Worm (Caenorhabditis elegans) whole organism, L4 larva: Measurements from ENCODE around the gene elo-4.
A peak's percentile ranks its signal among the peaks of the same experiment; 100 is the strongest.

Source experiments
- D1046.2 ChIP-seq: fragments of 200-800 bp; sonication (Bioruptor generic); IDR thresholded peaks from 2 replicates; pipeline ENCODE4 v1.3.6; 2022; ENCODE audit warnings: missing genetic modification characterization, missing compliant biosample characterization
- F37D6.2 ChIP-seq: sonication (generic microtip); optimal IDR thresholded peaks from 2 replicates; lab custom pipeline; 2016; ENCODE audit warnings: mild to moderate bottlenecking, missing genetic modification characterization, missing compliant biosample characterization
- F49E8.2 ChIP-seq: sonication (generic microtip); optimal IDR thresholded peaks from 2 replicates; lab custom pipeline; 2016; ENCODE audit warnings: missing compliant biosample characterization, mild to moderate bottlenecking, missing genetic modification characterization, borderline replicate concordance
- T26A8.4 ChIP-seq: fragments of 200-800 bp; sonication (Bioruptor generic); IDR thresholded peaks from 2 replicates; pipeline ENCODE4 v1.3.6; 2022; ENCODE audit warnings: missing genetic modification characterization, missing compliant biosample characterization
- Y105C5A.15 ChIP-seq: fragments of 200-800 bp; sonication (Bioruptor generic); IDR thresholded peaks from 2 replicates; pipeline ENCODE4 v1.3.6; 2022; ENCODE audit warnings: missing genetic modification characterization, missing compliant biosample characterization
- ZK546.5 ChIP-seq, 2 experiments: sonication (generic microtip); optimal IDR thresholded peaks; 2 replicates each; lab custom pipeline; 2017; ENCODE audit warnings: missing biosample characterization in 2 of 2, missing genetic modification characterization in 2 of 2
- aha-1 ChIP-seq: fragments of 150-350 bp; peaks from one replicate; lab custom pipeline; 2014; ENCODE audit warnings: missing biosample characterization, missing genetic modification characterization
- ama-1 ChIP-seq: fragments of 150-350 bp; optimal IDR thresholded peaks from 2 replicates; lab custom pipeline; 2014; ENCODE audit warnings: inconsistent platforms, mixed read lengths
- arid-1 ChIP-seq: fragments of 200-800 bp; sonication (Bioruptor generic); conservative IDR thresholded peaks from 2 replicates; pipeline ENCODE4 v1.3.6; 2022; ENCODE audit warnings: missing genetic modification reagents, missing genetic modification characterization, missing compliant biosample characterization
- ceh-82 ChIP-seq: sonication (generic microtip); optimal IDR thresholded peaks from 2 replicates; lab custom pipeline; 2017; ENCODE audit warnings: missing biosample characterization, missing genetic modification characterization
- daf-16 ChIP-seq, 3 experiments: sonication (generic microtip); optimal IDR thresholded peaks; 2 replicates each; lab custom pipeline; 2016 to 2017; ENCODE audit warnings: missing genetic modification characterization in 3 of 3, missing genetic modification reagents in 3 of 3, mild to moderate bottlenecking in 2 of 3, missing compliant biosample characterization in 2 of 3, missing biosample characterization in 1 of 3, moderate library complexity in 1 of 3
- dpl-1 ChIP-seq: fragments of 150-350 bp; optimal IDR thresholded peaks from 2 replicates; lab custom pipeline; 2014; ENCODE audit warnings: missing biosample characterization, missing genetic modification reagents, missing genetic modification characterization
- dve-1 ChIP-seq: sonication (generic microtip); optimal IDR thresholded peaks from 2 replicates; lab custom pipeline; 2017; ENCODE audit warnings: antibody characterized with exemption, mild to moderate bottlenecking, missing genetic modification characterization, missing compliant biosample characterization; ENCODE audit not compliant: insufficient read depth
- egl-27 ChIP-seq: sonication (generic microtip); optimal IDR thresholded peaks from 3 replicates; lab custom pipeline; 2017; ENCODE audit warnings: missing biosample characterization, missing genetic modification reagents, missing genetic modification characterization
- gei-8 ChIP-seq: fragments of 200-800 bp; sonication (Bioruptor generic); optimal IDR thresholded peaks from 2 replicates; lab custom pipeline; 2018; ENCODE audit warnings: mild to moderate bottlenecking, missing genetic modification characterization, missing compliant biosample characterization
- lim-7 ChIP-seq: fragments of 200-800 bp; sonication (Bioruptor generic); IDR thresholded peaks from 2 replicates; pipeline ENCODE4 v1.3.6; 2022; ENCODE audit warnings: missing genetic modification characterization, missing compliant biosample characterization
- lin-1 ChIP-seq: fragments of 200-800 bp; sonication (Bioruptor generic); IDR thresholded peaks from 2 replicates; pipeline ENCODE4 v1.3.6; 2022; ENCODE audit warnings: missing genetic modification reagents, missing genetic modification characterization, missing compliant biosample characterization
- lin-13 ChIP-seq: fragments of 150-350 bp; optimal IDR thresholded peaks from 2 replicates; lab custom pipeline; 2014; ENCODE audit warnings: missing biosample characterization, missing genetic modification reagents, missing genetic modification characterization
- lsy-2 ChIP-seq, 2 experiments: fragments of 150-350 bp in 1 of 2; sonication (generic microtip) in 1 of 2; optimal IDR thresholded peaks; 2 replicates each; lab custom pipeline; 2014 to 2017; ENCODE audit warnings: missing biosample characterization in 2 of 2, missing genetic modification characterization in 2 of 2
- madf-9 ChIP-seq: fragments of 200-800 bp; sonication (Bioruptor generic); conservative IDR thresholded peaks from 2 replicates; pipeline ENCODE4 v1.3.6; 2022; ENCODE audit warnings: missing genetic modification reagents, missing genetic modification characterization, missing compliant biosample characterization
- mes-2 ChIP-seq: sonication (generic microtip); optimal IDR thresholded peaks from 2 replicates; lab custom pipeline; 2016; ENCODE audit warnings: missing genotype, mild to moderate bottlenecking, missing genetic modification characterization, missing compliant biosample characterization; ENCODE audit not compliant: poor library complexity, severe bottlenecking
- mxl-2 ChIP-seq: fragments of 200-800 bp; sonication (Bioruptor generic); conservative IDR thresholded peaks from 2 replicates; pipeline ENCODE4 v1.3.6; 2022; ENCODE audit warnings: missing genetic modification reagents, missing genetic modification characterization, missing compliant biosample characterization
- mxl-3 ChIP-seq: fragments of 200-800 bp; sonication (Bioruptor generic); optimal IDR thresholded peaks from 2 replicates; lab custom pipeline; 2018; ENCODE audit warnings: mild to moderate bottlenecking, missing genetic modification characterization, missing compliant biosample characterization
- nhr-28 ChIP-seq: fragments of 150-350 bp; optimal IDR thresholded peaks from 2 replicates; lab custom pipeline; 2014; ENCODE audit warnings: missing biosample characterization, missing genetic modification characterization
- nhr-41 ChIP-seq: fragments of 200-800 bp; sonication (Bioruptor generic); IDR thresholded peaks from 2 replicates; pipeline ENCODE4 v1.3.6; 2022; ENCODE audit warnings: missing genetic modification reagents, missing genetic modification characterization, missing compliant biosample characterization
- pha-4 ChIP-seq, 2 experiments: fragments of 150-350 bp in 1 of 2; fragments of 200-800 bp in 1 of 2; sonication (Bioruptor generic) in 1 of 2; IDR thresholded peaks in 1 of 2; optimal IDR thresholded peaks in 1 of 2; 2 replicates each; pipeline versions ENCODE4 v1.3.6 to Lab custom; 2014 to 2022; ENCODE audit warnings: missing genetic modification characterization in 2 of 2, missing genetic modification reagents in 2 of 2, missing biosample characterization in 1 of 2, missing compliant biosample characterization in 1 of 2
- sdz-12 ChIP-seq: fragments of 200-800 bp; sonication (Bioruptor generic); optimal IDR thresholded peaks from 2 replicates; lab custom pipeline; 2018; ENCODE audit warnings: mild to moderate bottlenecking, missing genetic modification characterization, missing compliant biosample characterization
- snpc-1.2 ChIP-seq: fragments of 200-800 bp; sonication (Bioruptor generic); IDR thresholded peaks from 2 replicates; pipeline ENCODE4 v1.3.6; 2022; ENCODE audit warnings: missing genetic modification reagents, missing genetic modification characterization, missing compliant biosample characterization
- spr-3 ChIP-seq: fragments of 200-800 bp; sonication (Bioruptor generic); optimal IDR thresholded peaks from 2 replicates; lab custom pipeline; 2018; ENCODE audit warnings: mild to moderate bottlenecking, missing genetic modification characterization, missing compliant biosample characterization
- tra-1 ChIP-seq: fragments of 200-800 bp; sonication (Bioruptor generic); IDR thresholded peaks from 2 replicates; pipeline ENCODE4 v1.3.6; 2022; ENCODE audit warnings: missing genetic modification reagents, missing genetic modification characterization, missing compliant biosample characterization
- unc-39 ChIP-seq: sonication (generic microtip); optimal IDR thresholded peaks from 2 replicates; lab custom pipeline; 2017; ENCODE audit warnings: missing biosample characterization, missing genetic modification characterization
- zag-1 ChIP-seq: fragments of 150-350 bp; optimal IDR thresholded peaks from 2 replicates; lab custom pipeline; 2014; ENCODE audit warnings: missing biosample characterization, missing genetic modification characterization
- zfp-3 ChIP-seq: fragments of 200-800 bp; sonication (Bioruptor generic); conservative IDR thresholded peaks from 2 replicates; pipeline ENCODE4 v1.3.6; 2022; ENCODE audit warnings: missing genetic modification reagents, missing genetic modification characterization, missing compliant biosample characterization
- zip-2 ChIP-seq: fragments of 150-350 bp; optimal IDR thresholded peaks from 2 replicates; lab custom pipeline; 2014; ENCODE audit warnings: missing biosample characterization, missing genetic modification characterization
- ztf-11 ChIP-seq: fragments of 150-350 bp; optimal IDR thresholded peaks from 2 replicates; lab custom pipeline; 2014; ENCODE audit warnings: missing biosample characterization, missing genetic modification characterization

elo-4 gene

ce11 chrIII:9335076-9335475, 1.0 kb upstream of the elo-4 start:
- TF ChIP-seq arid-1 (GFP tag; lab: Robert Waterston, UW) (no peak), D1046.2 (no peak), mxl-3 (GFP tag; lab: Kevin White, UChicago) (no peak), sdz-12 (no peak), unc-39 (tag; lab: Kevin White, UChicago) (no peak), zfp-3 (GFP tag; lab: Robert Waterston, UW) (no peak), lim-7 (GFP tag; lab: Robert Waterston, UW) (no peak), T26A8.4 (GFP tag; lab: Robert Waterston, UW) (no peak), aha-1 (tag; lab: Kevin White, UChicago) (no peak)

ce11 chrIII:9331084-9331564, 3.0 kb downstream of the elo-4 start, which contains the start of gene ufc-1:
ufc-1 (plus strand) TSS chrIII:9331514.
- no peak for TF ChIP-seq mxl-3 (GFP tag; lab: Kevin White, UChicago)
- TF ChIP-seq mxl-2 (GFP tag; lab: Robert Waterston, UW): no peak
- TF ChIP-seq aha-1 (tag; lab: Kevin White, UChicago): peak; percentile 43
- no peak for TF ChIP-seq F37D6.2 (tag; lab: Kevin White, UChicago)
- TF ChIP-seq F49E8.2 (tag; lab: Kevin White, UChicago): no peak
- no peak for TF ChIP-seq gei-8 (GFP tag; lab: Kevin White, UChicago)
- no peak for TF ChIP-seq T26A8.4 (GFP tag; lab: Robert Waterston, UW)
- peak; percentile 4 for TF ChIP-seq dpl-1 (GFP tag; lab: Kevin White, UChicago)
- no peak for TF ChIP-seq snpc-1.2
- TF ChIP-seq dve-1 (tag; lab: Kevin White, UChicago): peak; percentile 14
- peak in 1 of 2 experiments; percentile 68 for TF ChIP-seq lsy-2 (tag; optimal IDR thresholded peaks at IDR 0.05; lab: Kevin White, UChicago)
- peak; percentile 61 for TF ChIP-seq mes-2

ce11 chrIII:9329790-9330366, 4.2 kb downstream of the elo-4 start, which contains the start of gene ttr-5:
ttr-5 (plus strand) TSS chrIII:9330316.
- TF ChIP-seq madf-9 (GFP tag; lab: Robert Waterston, UW) (no peak), nhr-28 (tag; lab: Kevin White, UChicago) (no peak), nhr-41 (no peak), zfp-3 (GFP tag; lab: Robert Waterston, UW) (no peak), daf-16 (GFP tag; optimal IDR thresholded peaks at IDR 0.05; lab: Kevin White, UChicago) (peak in 1 of 2 experiments; percentile 62), daf-16 (tag; optimal IDR thresholded peaks at IDR 0.05; lab: Kevin White, UChicago) (no peak), aha-1 (tag; lab: Kevin White, UChicago) (peak; percentile 91)

- TF ChIP-seq tra-1 (GFP tag; lab: Robert Waterston, UW): no peak
- TF ChIP-seq zip-2 (tag; lab: Kevin White, UChicago): no peak
- TF ChIP-seq lin-13 (GFP tag; lab: Kevin White, UChicago): no peak
- no peak for TF ChIP-seq ztf-11
- no peak for TF ChIP-seq aha-1 (tag; lab: Kevin White, UChicago)
- no peak for TF ChIP-seq ceh-82 (tag; lab: Kevin White, UChicago)
- no peak for TF ChIP-seq Y105C5A.15 (GFP tag; lab: Robert Waterston, UW)
- TF ChIP-seq zag-1 (tag; lab: Kevin White, UChicago): no peak
- no peak for TF ChIP-seq lin-1
- no peak for TF ChIP-seq pha-4 (GFP tag; IDR thresholded peaks at IDR 0.05; lab: Robert Waterston, UW)
- TF ChIP-seq pha-4 (tag; optimal IDR thresholded peaks at IDR 0.05; lab: Kevin White, UChicago): no peak
- TF ChIP-seq ZK546.5 (tag; optimal IDR thresholded peaks at IDR 0.05; lab: Kevin White, UChicago): no peak
- no peak for TF ChIP-seq mxl-2 (GFP tag; lab: Robert Waterston, UW)
- no peak for TF ChIP-seq ama-1 (lab: Kevin White, UChicago)
- no peak for TF ChIP-seq spr-3 (GFP tag; lab: Kevin White, UChicago)
- TF ChIP-seq egl-27: no peak
Measured at ce11 chrIII:9329266-9329665, 4.8 kb downstream of the elo-4 start, which contains the start of gene C40H1.3. C40H1.3 (minus strand) TSS chrIII:9329366.
